Fruit fly (Drosophila melanogaster): ENCODE measurements around the gene Ilp8.

Ilp8 gene

DNA sequence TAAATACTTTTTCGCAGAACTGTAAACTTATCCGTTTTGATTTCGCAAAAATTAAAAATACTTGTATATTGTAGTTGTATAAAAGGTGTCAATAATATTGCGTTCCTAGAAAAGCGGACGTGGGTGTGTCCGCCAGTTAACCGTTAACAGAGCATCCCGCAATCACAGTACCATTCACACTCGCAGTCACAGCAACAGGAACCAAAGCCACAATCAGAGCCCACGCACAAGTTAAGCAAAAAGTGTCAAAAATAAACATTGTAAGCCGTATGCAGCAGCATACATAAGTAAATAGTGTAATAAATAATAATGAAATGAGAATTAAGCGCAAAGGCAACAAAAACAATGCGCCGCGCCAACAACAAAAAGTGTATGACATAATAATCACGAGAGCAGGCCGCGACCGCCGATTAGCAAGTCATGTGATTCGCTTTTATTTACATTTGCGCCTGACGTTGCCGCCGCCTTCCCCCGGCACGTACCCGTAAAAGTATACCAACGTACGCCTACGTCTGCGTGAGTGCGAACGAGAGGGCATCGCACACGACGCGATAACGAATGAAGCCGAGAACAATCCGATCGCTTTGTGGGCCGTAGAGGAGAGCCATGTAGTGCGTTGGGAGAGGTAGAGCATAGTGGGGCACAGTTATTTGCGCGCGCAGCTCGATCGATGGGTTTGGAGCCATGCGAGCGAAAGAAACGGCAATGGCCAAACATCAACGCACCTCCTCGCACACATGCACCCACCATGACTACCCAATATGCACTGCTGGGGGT lies 22.0 kb downstream of the Ilp8 start (continued):
- no peak for TF ChIP-seq toy (GFP tag; IDR thresholded peaks at IDR 0.05)
- no peak for TF ChIP-seq CG18764 (GFP tag; optimal IDR thresholded peaks at IDR 0.05)
- TF ChIP-seq Rx (GFP tag; IDR thresholded peaks at IDR 0.05): peak; percentile 44
- peak; percentile 14 for TF ChIP-seq CG1792 (GFP tag; optimal IDR thresholded peaks at IDR 0.05)
- no peak for TF ChIP-seq CG10431 (GFP tag; optimal IDR thresholded peaks at IDR 0.05)
- TF ChIP-seq Side (GFP tag; optimal IDR thresholded peaks at IDR 0.05): no peak
- no peak for TF ChIP-seq gt (GFP tag; IDR thresholded peaks at IDR 0.05)
- TF ChIP-seq CG17359 (tag; optimal IDR thresholded peaks at IDR 0.05): peak; percentile 46
- TF ChIP-seq Optix (GFP tag; IDR thresholded peaks at IDR 0.05): no peak; the same call in 2 of the 3 replicates
- no peak; the same call in 2 of the 3 replicates for TF ChIP-seq B-H1 (GFP tag; IDR thresholded peaks at IDR 0.05)
- TF ChIP-seq Hand (GFP tag; optimal IDR thresholded peaks at IDR 0.05): peak; percentile 45
- TF ChIP-seq gsb (GFP tag; IDR thresholded peaks at IDR 0.05): 0 out of 2 replicates have a peak, but pooled peaks have one; percentile 33
- TF ChIP-seq mirr (GFP tag; optimal IDR thresholded peaks at IDR 0.05): peak; percentile 96
- 0 out of 2 replicates have a peak, but pooled peaks have one; percentile 29 for TF ChIP-seq inv (GFP tag; IDR thresholded peaks at IDR 0.05; ENCODE audit: partially characterized antibody)
- TF ChIP-seq Ssrp (tag; optimal IDR thresholded peaks at IDR 0.05): peak; percentile 52
- TF ChIP-seq stc (GFP tag; IDR thresholded peaks at IDR 0.05): peak; percentile 45; the same call in 1 of the 2 replicates
- no peak for TF ChIP-seq CG18011 (GFP tag; optimal IDR thresholded peaks at IDR 0.05)
- peak; percentile 59 for TF ChIP-seq CG32532 (GFP tag; IDR thresholded peaks at IDR 0.05)
- TF ChIP-seq tin (GFP tag; optimal IDR thresholded peaks at IDR 0.05): no peak
- TF ChIP-seq salm (tag; optimal IDR thresholded peaks at IDR 0.05): peak; percentile 19
- TF ChIP-seq Oaz (GFP tag; IDR thresholded peaks at IDR 0.05): no peak
- TF ChIP-seq grn (GFP tag; optimal IDR thresholded peaks at IDR 0.05): peak; percentile 47
- no peak for TF ChIP-seq CG10267 (tag; optimal IDR thresholded peaks at IDR 0.05)
- TF ChIP-seq Bdp1 (GFP tag; optimal IDR thresholded peaks at IDR 0.05): no peak
- peak; percentile 100 for TF ChIP-seq chinmo (GFP tag; IDR thresholded peaks at IDR 0.05; ENCODE audit: partially characterized antibody)
- peak; percentile 25 for TF ChIP-seq unpg (GFP tag; optimal IDR thresholded peaks at IDR 0.05)
- peak; percentile 41 for TF ChIP-seq Sox100B (GFP tag; optimal IDR thresholded peaks at IDR 0.05)
- TF ChIP-seq Spps (tag; optimal IDR thresholded peaks at IDR 0.05): no peak
- no peak for TF ChIP-seq Dfd (GFP tag; optimal IDR thresholded peaks at IDR 0.05)
- TF ChIP-seq CG14441 (GFP tag; IDR thresholded peaks at IDR 0.05): peak; percentile 36
- peak; percentile 95 for TF ChIP-seq exex (tag; optimal IDR thresholded peaks at IDR 0.05)
- no peak for TF ChIP-seq emc (GFP tag; optimal IDR thresholded peaks at IDR 0.05)
- TF ChIP-seq insv (GFP tag; optimal IDR thresholded peaks at IDR 0.05): peak in 1 of 2 experiments; percentile 39
- no peak for TF ChIP-seq Dip3 (GFP tag; optimal IDR thresholded peaks at IDR 0.05)
- no peak for TF ChIP-seq Atf-2 (GFP tag; optimal IDR thresholded peaks at IDR 0.05)
- 0 out of 2 replicates have a peak, but pooled peaks have one; percentile 8 for TF ChIP-seq CG11085 (GFP tag; IDR thresholded peaks at IDR 0.05)
- peak; percentile 72 for TF ChIP-seq HmgD (GFP tag; optimal IDR thresholded peaks at IDR 0.05)
- TF ChIP-seq pum (GFP tag; optimal IDR thresholded peaks at IDR 0.05): no peak
- no peak for TF ChIP-seq CG7357 (GFP tag; IDR thresholded peaks at IDR 0.05)
- peak; percentile 23 for TF ChIP-seq bab2 (GFP tag; optimal IDR thresholded peaks at IDR 0.05)
- peak; percentile 48 for TF ChIP-seq Rfx (GFP tag; IDR thresholded peaks at IDR 0.05)
- peak; percentile 46 for TF ChIP-seq D19B (GFP tag; optimal IDR thresholded peaks at IDR 0.05)
- peak in 1 of 3 experiments; percentile 36 for TF ChIP-seq Stat92E (GFP tag; optimal IDR thresholded peaks at IDR 0.05)
- no peak for TF ChIP-seq z (GFP tag; IDR thresholded peaks at IDR 0.05)
- peak; percentile 32 for TF ChIP-seq Asciz (GFP tag; optimal IDR thresholded peaks at IDR 0.05)
- TF ChIP-seq CHES-1-like (GFP tag; optimal IDR thresholded peaks at IDR 0.05): no peak
- no peak for TF ChIP-seq CG7745 (tag; optimal IDR thresholded peaks at IDR 0.05)
- no peak for TF ChIP-seq CG4707 (GFP tag; optimal IDR thresholded peaks at IDR 0.05)
- no peak for TF ChIP-seq CG15601 (tag; optimal IDR thresholded peaks at IDR 0.05)
